Worm (Caenorhabditis elegans) whole organism, early embryonic: Measurements from ENCODE around the gene R07H5.9.

Source experiments
- B0310.2 ChIP-seq: sonication (generic microtip); optimal IDR thresholded peaks from 2 replicates; lab custom pipeline; 2016; ENCODE audit warnings: mild to moderate bottlenecking, missing genetic modification characterization, missing compliant biosample characterization
- ama-1 ChIP-seq: fragments of 150-350 bp; optimal IDR thresholded peaks from 2 replicates; lab custom pipeline; 2014
- flt-1 ChIP-seq: fragments of 200-800 bp; sonication (Bioruptor generic); IDR thresholded peaks from 2 replicates; pipeline ENCODE4 v1.3.6; 2022; ENCODE audit warnings: missing genetic modification characterization, missing compliant biosample characterization
- sea-1 ChIP-seq: fragments of 200-800 bp; sonication (Bioruptor generic); conservative IDR thresholded peaks from 2 replicates; pipeline ENCODE4 v1.3.6; 2022; ENCODE audit warnings: missing genetic modification characterization, missing compliant biosample characterization

DNA sequence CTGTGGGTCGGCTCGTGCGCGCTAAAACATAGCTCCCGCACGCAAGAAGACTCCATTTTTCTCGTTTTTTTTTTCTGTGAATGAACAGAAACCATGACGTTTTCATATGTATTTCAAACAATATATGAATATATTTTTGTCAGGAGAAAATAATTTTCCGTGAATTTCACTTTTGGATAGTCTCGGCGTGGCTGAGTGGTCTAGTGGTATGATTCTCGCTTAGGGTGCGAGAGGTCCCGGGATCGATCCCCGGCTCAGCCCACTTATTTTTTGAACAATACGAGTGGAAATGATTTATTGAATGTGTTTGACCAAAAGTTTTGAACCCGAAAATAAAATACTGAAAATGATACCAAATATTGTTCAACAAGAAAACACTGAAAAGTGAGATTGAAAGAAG lies 24.1 kb downstream of the R07H5.9 start:
- TF ChIP-seq ama-1 (no peak), flt-1 (GFP tag; lab: Robert Waterston, UW) (no peak), B0310.2 (tag; lab: Kevin White, UChicago) (no peak), sea-1 (no peak)
